Worm (Caenorhabditis elegans): Measurements from ENCODE around the gene nhr-128.

Gene nhr-128

DNA sequence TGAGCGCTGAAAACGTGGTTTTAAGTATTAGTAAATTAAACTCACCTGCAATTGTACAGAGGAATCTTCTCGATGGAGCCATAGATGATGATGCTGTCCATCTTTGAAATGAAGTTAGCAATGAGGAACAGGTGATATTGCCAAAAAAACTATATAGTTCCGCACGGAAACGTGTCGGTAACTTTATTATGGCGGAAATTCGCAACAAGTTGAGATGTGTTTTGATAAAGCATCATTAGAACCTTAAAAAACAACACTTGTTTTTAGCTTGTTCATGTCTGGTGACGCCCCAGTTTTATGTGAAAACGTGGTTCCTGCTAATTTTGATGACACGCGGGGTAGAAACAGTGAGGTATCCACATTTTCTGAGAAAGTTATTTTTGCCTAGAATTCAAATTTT, 15.7 kb upstream of the nhr-128 start, which contains the start of gene srt-40:
Gene srt-40 (minus strand): TSS at position 101 of the 400 bp plus-strand sequence.
- TF ChIP-seq tra-4 (tag; optimal IDR thresholded peaks at IDR 0.05) (no peak), ets-7 (tag; optimal IDR thresholded peaks at IDR 0.05) (no peak), B0310.2 (tag; optimal IDR thresholded peaks at IDR 0.05) (no peak), F13C5.2 (tag; optimal IDR thresholded peaks at IDR 0.05) (no peak), pes-1 (GFP tag; IDR thresholded peaks at IDR 0.05) (no peak), sea-1 (GFP tag; conservative IDR thresholded peaks at IDR 0.05) (no peak), hmg-4 (GFP tag; optimal IDR thresholded peaks at IDR 0.05) (no peak), scrt-1 (GFP tag; IDR thresholded peaks at IDR 0.05) (no peak), aly-1 (tag; optimal IDR thresholded peaks at IDR 0.05) (no peak)

DNA sequence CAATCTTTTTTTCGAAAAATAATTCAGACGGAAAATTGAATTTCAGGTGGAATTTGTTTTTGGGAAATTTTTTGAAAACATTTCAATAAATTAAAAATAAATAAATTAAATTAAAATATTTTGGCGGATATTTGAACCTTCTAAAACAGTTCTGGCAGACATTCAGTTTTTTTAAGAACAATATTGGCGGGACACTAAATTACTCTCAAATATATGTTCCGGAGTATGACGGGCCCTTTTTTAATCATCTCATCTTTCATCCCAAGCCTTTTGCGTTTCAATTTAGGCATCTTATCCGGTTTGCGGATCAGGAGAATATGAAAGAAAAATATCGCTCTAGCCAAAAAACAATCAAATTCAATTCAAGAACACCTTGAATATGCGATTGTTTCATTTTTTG, 15.1 kb upstream of the nhr-128 start, which contains the start of gene svh-11:
Gene svh-11 (plus strand): TSS at position 301 of the 400 bp plus-strand sequence.
- TF ChIP-seq hmg-4 (GFP tag; optimal IDR thresholded peaks at IDR 0.05) (no peak), ama-1 (optimal IDR thresholded peaks at IDR 0.05) (no peak), ceh-13 (GFP tag; optimal IDR thresholded peaks at IDR 0.05) (no peak), sea-1 (GFP tag; conservative IDR thresholded peaks at IDR 0.05) (no peak), ceh-36 (tag; optimal IDR thresholded peaks at IDR 0.05) (no peak), flt-1 (GFP tag; IDR thresholded peaks at IDR 0.05) (no peak), tbx-11 (GFP tag; IDR thresholded peaks at IDR 0.05) (no peak), ets-7 (tag; optimal IDR thresholded peaks at IDR 0.05) (no peak), hnd-1 (tag; optimal IDR thresholded peaks at IDR 0.05) (no peak), scrt-1 (GFP tag; IDR thresholded peaks at IDR 0.05) (no peak), B0310.2 (tag; optimal IDR thresholded peaks at IDR 0.05) (no peak), F13C5.2 (tag; optimal IDR thresholded peaks at IDR 0.05) (no peak), tra-4 (tag; optimal IDR thresholded peaks at IDR 0.05) (no peak), aly-1 (tag; optimal IDR thresholded peaks at IDR 0.05) (no peak), hmbx-1 (tag; optimal IDR thresholded peaks at IDR 0.05) (no peak), pes-1 (GFP tag; IDR thresholded peaks at IDR 0.05) (no peak), tbx-37 (GFP tag; conservative IDR thresholded peaks at IDR 0.05) (no peak)

DNA sequence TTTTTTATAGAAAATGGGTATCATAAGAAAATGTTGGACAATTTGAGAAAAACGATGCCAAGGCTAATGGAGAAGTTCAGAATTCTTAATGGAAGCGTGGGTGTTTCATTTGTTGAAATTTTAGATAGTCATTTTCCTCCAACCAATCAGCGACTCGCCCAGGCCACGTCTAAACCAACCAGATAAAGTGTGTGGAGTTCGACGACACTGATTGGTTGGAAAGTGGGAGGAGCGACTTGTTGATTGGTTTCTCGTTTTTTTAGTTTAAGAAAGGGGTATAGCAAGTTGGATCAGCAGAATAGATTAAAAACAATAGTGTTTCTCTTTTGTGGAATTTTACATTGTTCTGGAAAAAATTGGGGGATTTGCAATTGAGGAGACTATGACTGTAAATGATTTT, 14.3 kb upstream of the nhr-128 start:
- TF ChIP-seq ama-1 (optimal IDR thresholded peaks at IDR 0.05) (no peak), hmg-4 (GFP tag; optimal IDR thresholded peaks at IDR 0.05) (no peak), sea-1 (GFP tag; conservative IDR thresholded peaks at IDR 0.05) (no peak), ceh-36 (tag; optimal IDR thresholded peaks at IDR 0.05) (no peak), pes-1 (GFP tag; IDR thresholded peaks at IDR 0.05) (no peak), F13C5.2 (tag; optimal IDR thresholded peaks at IDR 0.05) (no peak), scrt-1 (GFP tag; IDR thresholded peaks at IDR 0.05) (no peak), flt-1 (GFP tag; IDR thresholded peaks at IDR 0.05) (no peak), hmbx-1 (tag; optimal IDR thresholded peaks at IDR 0.05) (no peak), aly-1 (tag; optimal IDR thresholded peaks at IDR 0.05) (no peak), B0310.2 (tag; optimal IDR thresholded peaks at IDR 0.05) (no peak)

DNA sequence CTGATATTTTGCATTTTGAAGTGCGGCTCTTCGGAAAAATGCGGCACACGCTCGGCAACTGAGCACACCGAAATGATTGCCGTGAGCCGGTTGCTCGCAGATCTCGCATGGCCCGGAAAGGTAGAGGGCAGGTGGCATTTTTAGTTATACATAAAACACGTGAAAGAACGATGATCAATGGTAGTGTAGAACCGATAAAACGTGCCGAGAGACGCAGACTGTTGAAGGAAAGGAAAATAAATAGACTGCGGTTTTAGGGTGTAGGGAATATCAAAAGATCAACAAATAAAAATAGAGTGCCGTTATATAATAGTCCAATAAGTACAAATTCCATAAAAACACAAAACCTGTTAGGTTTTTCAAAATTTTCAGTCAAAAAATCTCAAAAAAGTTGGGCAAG, 9.9 kb upstream of the nhr-128 start, which contains the start of gene nhr-133:
Gene nhr-133 (minus strand): TSS at position 183 of the 400 bp plus-strand sequence.
- TF ChIP-seq tbx-11 (GFP tag; IDR thresholded peaks at IDR 0.05), result no peak
- no peak for TF ChIP-seq tbx-37 (GFP tag; conservative IDR thresholded peaks at IDR 0.05)
- no peak for TF ChIP-seq scrt-1 (GFP tag; IDR thresholded peaks at IDR 0.05)
- no peak for TF ChIP-seq hmbx-1 (tag; optimal IDR thresholded peaks at IDR 0.05)
- TF ChIP-seq hnd-1 (tag; optimal IDR thresholded peaks at IDR 0.05), result no peak
- TF ChIP-seq aly-1 (tag; optimal IDR thresholded peaks at IDR 0.05), result no peak
- TF ChIP-seq ama-1 (optimal IDR thresholded peaks at IDR 0.05), result no peak
- TF ChIP-seq ceh-36 (tag; optimal IDR thresholded peaks at IDR 0.05), result no peak
- TF ChIP-seq sea-1 (GFP tag; conservative IDR thresholded peaks at IDR 0.05), result no peak
- no peak for TF ChIP-seq tra-4 (tag; optimal IDR thresholded peaks at IDR 0.05)
- no peak for TF ChIP-seq ceh-13 (GFP tag; optimal IDR thresholded peaks at IDR 0.05)
- TF ChIP-seq pes-1 (GFP tag; IDR thresholded peaks at IDR 0.05), result no peak
- no peak for TF ChIP-seq B0310.2 (tag; optimal IDR thresholded peaks at IDR 0.05)
- no peak for TF ChIP-seq flt-1 (GFP tag; IDR thresholded peaks at IDR 0.05)
- TF ChIP-seq F13C5.2 (tag; optimal IDR thresholded peaks at IDR 0.05), result no peak
- no peak for TF ChIP-seq hmg-4 (GFP tag; optimal IDR thresholded peaks at IDR 0.05)
- no peak for TF ChIP-seq ets-7 (tag; optimal IDR thresholded peaks at IDR 0.05)

DNA sequence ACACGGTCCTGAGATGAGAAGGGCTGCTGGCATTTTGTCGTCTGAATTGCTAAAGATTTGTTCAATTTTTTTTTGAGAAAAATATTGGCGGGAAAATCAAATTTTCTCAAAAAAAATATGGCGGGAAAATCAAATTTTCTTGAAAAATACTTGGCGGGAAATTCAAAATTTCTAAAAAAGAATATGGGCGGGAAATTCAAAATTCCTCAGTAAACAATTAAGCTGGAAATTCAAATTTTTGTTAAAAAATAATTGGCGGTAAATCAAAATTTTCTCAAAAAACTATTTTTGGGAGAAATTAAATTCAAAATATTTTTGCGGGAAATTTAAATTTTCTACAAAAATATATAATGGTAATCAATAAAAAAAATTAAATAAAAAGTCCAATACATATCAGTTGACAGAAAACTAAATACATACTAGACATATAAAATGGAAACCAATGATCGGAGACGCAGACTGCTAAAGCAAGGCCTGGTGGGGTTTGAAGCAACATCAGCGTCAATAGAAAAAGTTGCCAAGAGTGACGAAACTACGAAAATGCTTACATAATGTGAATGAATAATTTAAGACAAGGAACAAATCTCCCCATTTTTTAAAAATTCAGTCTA, 7.3 kb upstream of the nhr-128 start, which contains the start of gene nhr-184:
Gene nhr-184 (minus strand): TSS at position 51 of the 611 bp plus-strand sequence.
- TF ChIP-seq hnd-1 (tag; optimal IDR thresholded peaks at IDR 0.05), result no peak
- TF ChIP-seq ets-7 (tag; optimal IDR thresholded peaks at IDR 0.05), result no peak
- no peak for TF ChIP-seq B0310.2 (tag; optimal IDR thresholded peaks at IDR 0.05)
- no peak for TF ChIP-seq hmg-4 (GFP tag; optimal IDR thresholded peaks at IDR 0.05)
- no peak for TF ChIP-seq tbx-11 (GFP tag; IDR thresholded peaks at IDR 0.05)
- no peak for TF ChIP-seq tra-4 (tag; optimal IDR thresholded peaks at IDR 0.05)
- no peak for TF ChIP-seq scrt-1 (GFP tag; IDR thresholded peaks at IDR 0.05)
- no peak for TF ChIP-seq tbx-37 (GFP tag; conservative IDR thresholded peaks at IDR 0.05)
- no peak for TF ChIP-seq hmbx-1 (tag; optimal IDR thresholded peaks at IDR 0.05)
- no peak for TF ChIP-seq sea-1 (GFP tag; conservative IDR thresholded peaks at IDR 0.05)
- no peak for TF ChIP-seq aly-1 (tag; optimal IDR thresholded peaks at IDR 0.05)
- TF ChIP-seq flt-1 (GFP tag; IDR thresholded peaks at IDR 0.05), result no peak
- TF ChIP-seq ceh-36 (tag; optimal IDR thresholded peaks at IDR 0.05), result no peak
- no peak for TF ChIP-seq ama-1 (optimal IDR thresholded peaks at IDR 0.05)
- no peak for TF ChIP-seq pes-1 (GFP tag; IDR thresholded peaks at IDR 0.05)
- TF ChIP-seq ceh-13 (GFP tag; optimal IDR thresholded peaks at IDR 0.05), result no peak
- no peak for TF ChIP-seq F13C5.2 (tag; optimal IDR thresholded peaks at IDR 0.05)

DNA sequence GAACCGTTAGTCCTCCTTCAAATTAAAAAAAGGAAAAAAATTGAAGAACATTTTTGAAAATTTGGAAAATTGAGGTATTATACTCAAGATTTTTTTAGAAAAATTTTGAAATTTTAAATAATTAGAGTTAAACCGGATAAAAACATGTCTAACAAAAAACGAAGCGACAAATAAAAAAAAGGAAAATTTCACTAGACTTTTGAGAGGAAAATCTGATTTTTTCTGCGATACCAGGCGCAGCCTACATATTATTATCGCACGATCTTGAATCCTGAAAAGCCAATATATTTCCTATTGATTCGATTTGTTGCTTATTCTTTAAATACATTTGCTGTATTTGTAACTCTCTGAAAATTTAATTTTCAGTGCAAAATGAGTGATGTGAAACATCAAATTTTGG, 6.5 kb upstream of the nhr-128 start, which contains the start of gene nstp-8:
Gene nstp-8 (plus strand): TSS at position 301 of the 400 bp plus-strand sequence.
- no peak for TF ChIP-seq sea-1 (GFP tag; conservative IDR thresholded peaks at IDR 0.05)
- TF ChIP-seq hmg-4 (GFP tag; optimal IDR thresholded peaks at IDR 0.05), result no peak
- no peak for TF ChIP-seq ets-7 (tag; optimal IDR thresholded peaks at IDR 0.05)
- no peak for TF ChIP-seq flt-1 (GFP tag; IDR thresholded peaks at IDR 0.05)
- no peak for TF ChIP-seq ama-1 (optimal IDR thresholded peaks at IDR 0.05)
- no peak for TF ChIP-seq B0310.2 (tag; optimal IDR thresholded peaks at IDR 0.05)
- no peak for TF ChIP-seq aly-1 (tag; optimal IDR thresholded peaks at IDR 0.05)
- TF ChIP-seq hmbx-1 (tag; optimal IDR thresholded peaks at IDR 0.05), result no peak
- no peak for TF ChIP-seq F13C5.2 (tag; optimal IDR thresholded peaks at IDR 0.05)
- no peak for TF ChIP-seq scrt-1 (GFP tag; IDR thresholded peaks at IDR 0.05)

DNA sequence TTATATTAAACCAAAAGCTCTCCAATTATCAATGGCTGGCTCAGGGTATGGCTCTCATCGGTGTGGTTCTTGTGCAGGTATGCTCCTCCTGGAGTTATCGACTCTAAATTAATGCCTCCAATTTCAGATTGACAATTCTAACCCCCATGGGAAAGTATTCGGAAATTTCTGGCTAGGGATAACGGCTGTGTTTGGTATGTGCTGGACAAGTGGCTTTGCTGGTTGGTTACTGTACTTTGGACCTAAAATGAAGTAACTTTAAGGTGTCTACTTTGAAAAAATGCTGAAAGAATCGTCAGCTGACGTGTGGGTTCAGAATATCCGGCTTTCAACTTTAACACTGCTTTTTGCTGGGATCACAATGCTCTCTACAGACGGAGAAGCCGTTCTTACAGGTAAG, 4.9 kb upstream of the nhr-128 start:
- TF ChIP-seq ama-1 (optimal IDR thresholded peaks at IDR 0.05) (no peak), tbx-37 (GFP tag; conservative IDR thresholded peaks at IDR 0.05) (no peak), ceh-13 (GFP tag; optimal IDR thresholded peaks at IDR 0.05) (no peak)

Measured in whole organism, early embryonic.